Worm (Caenorhabditis elegans): ENCODE data around the gene decr-1.2.

The decr-1.2 gene

DNA sequence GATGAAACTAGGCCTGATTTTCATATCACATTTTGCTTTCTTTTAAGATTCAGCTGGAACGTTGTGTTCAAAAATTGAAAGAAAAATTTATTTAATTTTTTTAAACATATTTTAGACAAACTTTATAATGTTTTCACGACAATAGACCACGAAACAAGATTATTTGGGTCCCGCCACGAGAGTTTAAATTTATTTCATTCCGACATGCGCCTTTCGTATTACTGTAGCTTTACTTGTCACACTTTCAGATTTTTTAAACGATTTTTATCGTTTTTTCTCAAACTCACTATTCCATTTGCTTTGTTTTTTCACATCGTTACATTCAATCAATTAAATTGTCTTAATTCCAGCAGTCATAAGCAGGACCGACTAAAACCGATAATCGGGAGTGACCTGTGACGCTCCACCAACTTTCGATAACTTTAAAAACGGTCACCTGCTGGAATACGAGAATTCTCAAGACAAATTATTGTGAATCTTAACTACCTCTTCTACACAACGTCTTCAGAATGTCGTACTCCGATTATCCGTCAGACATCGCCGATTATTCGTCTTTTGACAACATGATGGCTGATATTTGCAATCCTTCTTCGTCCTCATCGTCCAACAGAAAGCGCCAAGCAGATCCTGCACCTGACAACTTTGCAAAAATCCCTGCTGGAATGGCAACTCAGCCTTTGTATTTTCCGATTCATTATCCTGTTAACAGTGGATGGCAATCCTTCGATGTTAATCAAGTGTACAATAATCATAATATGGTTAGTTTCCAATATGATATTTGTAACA is 48.6 kb downstream of the decr-1.2 start, which contains the start of gene aptf-3:
Gene aptf-3, plus strand, starts transcription at position 351 of the 786 bp plus-strand sequence.
- TF ChIP-seq zip-8 (tag; optimal IDR thresholded peaks at IDR 0.05): no peak
- TF ChIP-seq elt-1 (tag; optimal IDR thresholded peaks at IDR 0.05; ENCODE audit: borderline replicate concordance, insufficient read depth): no peak
- no peak for TF ChIP-seq mls-2 (tag; optimal IDR thresholded peaks at IDR 0.05)
- no peak for TF ChIP-seq ztf-11 (tag; optimal IDR thresholded peaks at IDR 0.05)
- TF ChIP-seq hlh-1 (tag; optimal IDR thresholded peaks at IDR 0.05): no peak
- no peak for TF ChIP-seq M03D4.4 (tag; optimal IDR thresholded peaks at IDR 0.05)
- TF ChIP-seq bed-3 (GFP tag; optimal IDR thresholded peaks at IDR 0.05): no peak
- TF ChIP-seq sem-2 (GFP tag; optimal IDR thresholded peaks at IDR 0.05): no peak
- no peak for TF ChIP-seq pha-4 (tag; optimal IDR thresholded peaks at IDR 0.05)
- no peak for TF ChIP-seq cnd-1 (tag; optimal IDR thresholded peaks at IDR 0.05)
- TF ChIP-seq ceh-39 (tag; optimal IDR thresholded peaks at IDR 0.05): no peak
- TF ChIP-seq ham-2 (GFP tag; optimal IDR thresholded peaks at IDR 0.05): no peak
- TF ChIP-seq nhr-237 (tag; optimal IDR thresholded peaks at IDR 0.05): no peak
- TF ChIP-seq ceh-43 (GFP tag; optimal IDR thresholded peaks at IDR 0.05): no peak
- TF ChIP-seq snpc-4 (tag; optimal IDR thresholded peaks at IDR 0.05): no peak

All from whole organism, mixed stage, embryonic.